Fruit fly (Drosophila melanogaster) whole organism, embryonic: Measurements from ENCODE around the gene CG33095.

Experiments used
- Asciz ChIP-seq: fragments of 200-800 bp; sonication (Bioruptor generic); optimal IDR thresholded peaks from 2 replicates; lab custom pipeline; 2017; ENCODE audit warnings: missing biosample characterization, mild to moderate bottlenecking, missing genetic modification characterization, missing genetic modification reagents
- CG3163 ChIP-seq: fragments of 200-800 bp; sonication (Bioruptor generic); optimal IDR thresholded peaks from 3 replicates; lab custom pipeline; 2016; ENCODE audit warnings: missing biosample characterization, missing genetic modification characterization
- CG8290 ChIP-seq, 3 experiments: fragments of 200-800 bp; sonication (Bioruptor generic); optimal IDR thresholded peaks; 2 replicates each; lab custom pipeline; 2016 to 2019; ENCODE audit warnings: missing biosample characterization in 3 of 3, missing genetic modification characterization in 3 of 3, mild to moderate bottlenecking in 2 of 3, moderate library complexity in 1 of 3
- Dbx ChIP-seq: fragments of 200-800 bp; sonication (Bioruptor generic); IDR thresholded peaks from 3 replicates; pipeline ENCODE4 v1.3.6; 2022; ENCODE audit warnings: missing biosample characterization, missing genetic modification characterization
- Dek ChIP-seq: fragments of 200-800 bp; sonication (Bioruptor generic); optimal IDR thresholded peaks from 3 replicates; lab custom pipeline; 2019; ENCODE audit warnings: missing biosample characterization, mild to moderate bottlenecking, missing genetic modification characterization, moderate library complexity
- Kr ChIP-seq: fragments of 200-800 bp; sonication (Bioruptor generic); optimal IDR thresholded peaks from 2 replicates; lab custom pipeline; 2017; ENCODE audit warnings: missing biosample characterization, mild to moderate bottlenecking, missing genetic modification characterization
- Spps ChIP-seq: fragments of 200-800 bp; sonication (Bioruptor generic); optimal IDR thresholded peaks from 2 replicates; lab custom pipeline; 2018; ENCODE audit warnings: missing biosample characterization, mild to moderate bottlenecking, missing genetic modification characterization
- bsh ChIP-seq, 2 experiments: fragments of 200-800 bp; sonication (Bioruptor generic); optimal IDR thresholded peaks; 2 replicates each; lab custom pipeline; 2017 to 2018; ENCODE audit warnings: mild to moderate bottlenecking in 2 of 2, missing biosample characterization in 2 of 2, missing genetic modification characterization in 2 of 2, moderate library complexity in 1 of 2
- gt ChIP-seq: fragments of 200-800 bp; sonication (Bioruptor generic); IDR thresholded peaks from 2 replicates; pipeline ENCODE4 v1.3.6; 2022; ENCODE audit warnings: missing biosample characterization, missing genetic modification characterization
- pum ChIP-seq: fragments of 200-800 bp; sonication (Bioruptor generic); optimal IDR thresholded peaks from 2 replicates; lab custom pipeline; 2016; ENCODE audit warnings: missing biosample characterization, missing genetic modification characterization

DNA sequence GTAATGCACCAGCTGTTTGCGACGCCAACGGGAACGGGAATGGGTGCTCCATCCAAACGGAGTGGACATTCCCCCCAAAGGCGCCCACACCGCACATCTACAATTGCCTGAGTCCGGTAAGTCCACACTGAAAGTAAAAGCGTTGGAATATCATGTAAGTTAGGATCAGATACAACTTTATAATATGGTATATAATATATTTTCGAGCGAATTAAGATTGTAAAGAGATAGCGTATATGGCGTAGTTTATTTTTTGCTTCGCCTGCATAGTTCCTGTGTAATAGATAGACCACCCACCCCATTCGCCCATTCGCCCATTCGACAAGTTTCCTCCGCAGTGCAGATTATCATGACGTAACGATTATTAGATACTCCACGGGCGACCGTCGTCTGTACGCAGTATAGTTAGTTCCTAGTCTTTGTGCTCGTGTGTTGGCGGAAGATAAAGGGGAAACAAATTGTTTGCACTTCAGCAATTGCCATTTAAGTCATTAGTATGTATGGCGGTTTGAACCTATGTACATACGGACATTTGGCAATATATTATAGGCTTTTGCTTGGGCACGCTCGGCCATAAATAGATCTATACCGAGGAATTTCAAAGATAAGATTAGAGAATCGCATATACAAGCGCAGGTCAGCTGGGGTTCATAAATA, 45.9 kb upstream of the CG33095 start:
- TF ChIP-seq Spps (tag; lab: Kevin White, UChicago) = no peak
- TF ChIP-seq Asciz (GFP tag; lab: Kevin White, UChicago) = no peak
- TF ChIP-seq Kr = no peak
- no peak for TF ChIP-seq bsh (GFP tag; optimal IDR thresholded peaks at IDR 0.05; lab: Kevin White, UChicago)
- TF ChIP-seq Dek (tag; lab: Kevin White, UChicago) = no peak
- no peak for TF ChIP-seq Dbx (GFP tag; lab: Robert Waterston, UW)
- no peak for TF ChIP-seq pum (GFP tag; lab: Kevin White, UChicago)
- no peak for TF ChIP-seq CG8290 (GFP tag; optimal IDR thresholded peaks at IDR 0.05; lab: Kevin White, UChicago)
- peak in 1 of 2 experiments; percentile 23 for TF ChIP-seq CG8290 (tag; optimal IDR thresholded peaks at IDR 0.05; lab: Kevin White, UChicago)
- no peak for TF ChIP-seq CG3163 (GFP tag; lab: Kevin White, UChicago)
- no peak for TF ChIP-seq gt (GFP tag; lab: Robert Waterston, UW)
